Worm (Caenorhabditis elegans): Measurements from ENCODE around the gene vps-24.

DNA sequence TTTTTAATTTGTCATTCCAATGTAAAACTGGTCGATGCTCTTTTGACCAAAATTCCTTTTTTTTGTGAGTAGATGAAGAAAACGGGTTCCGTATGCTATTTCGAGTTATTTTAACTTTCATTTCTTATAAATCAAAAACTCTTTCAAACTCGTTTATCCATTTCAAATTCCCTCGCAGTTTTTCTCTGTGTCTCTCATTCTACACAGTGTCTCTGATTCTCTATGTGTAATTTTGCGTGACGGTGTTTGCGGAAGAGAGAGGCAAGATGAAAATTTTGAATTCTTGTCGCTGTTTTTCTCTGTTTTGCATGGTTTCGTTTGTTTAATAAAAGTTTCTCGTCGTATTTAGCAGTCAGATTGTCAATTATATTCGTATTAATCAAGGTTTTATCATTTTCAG is 5.3 kb downstream of the vps-24 start, which contains the start of gene citk-2:
- TF ChIP-seq hlh-8 (tag; optimal IDR thresholded peaks at IDR 0.05), result no peak
- TF ChIP-seq ref-2 (tag; optimal IDR thresholded peaks at IDR 0.05), result no peak
- no peak for TF ChIP-seq ceh-45 (GFP tag; IDR thresholded peaks at IDR 0.05)
